Worm (Caenorhabditis elegans): ENCODE data around the gene unc-83.
A peak's percentile ranks its signal among the peaks of the same experiment; 100 is the strongest.

unc-83 gene

DNA sequence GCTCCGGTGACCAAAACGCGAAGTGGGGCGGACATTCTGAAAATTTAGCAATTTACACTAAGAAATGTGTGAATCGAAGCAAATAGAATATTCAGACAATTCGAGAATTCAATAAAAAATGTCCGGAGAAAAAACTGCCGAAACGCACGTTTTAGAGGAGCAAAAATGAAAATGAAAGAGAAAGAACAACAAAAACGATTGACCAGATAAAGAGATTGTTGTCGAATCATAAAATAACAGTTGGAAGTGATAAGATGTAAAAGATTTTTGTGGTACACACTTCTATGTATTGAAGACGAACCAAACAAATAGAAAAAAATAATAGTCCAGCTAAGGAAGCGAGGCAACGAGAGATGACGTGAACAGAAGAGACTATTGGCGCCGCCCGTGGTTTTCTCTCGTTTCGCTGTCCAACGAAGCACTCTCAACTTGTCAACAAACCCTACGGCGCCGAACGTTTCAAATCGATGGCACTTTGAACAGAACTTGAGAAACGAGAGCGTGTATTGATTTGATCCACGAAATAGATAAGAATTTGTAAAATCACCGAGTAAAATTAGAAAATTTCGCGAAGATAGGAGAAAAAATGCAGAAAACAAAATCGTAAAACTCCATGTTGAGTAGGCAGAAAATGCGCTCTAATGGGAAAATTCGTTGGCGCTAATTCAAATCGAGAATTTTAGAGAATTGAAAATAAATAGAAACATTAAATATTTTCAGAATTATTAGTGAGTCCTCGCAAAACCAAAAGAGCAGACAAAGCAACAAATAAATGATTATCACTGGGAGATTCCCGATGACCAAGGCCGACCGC is 51.8 kb downstream of the unc-83 start, which contains the start of gene mdh-1 (continued):
- TF ChIP-seq Y5F2A.4 (GFP tag; optimal IDR thresholded peaks at IDR 0.05) (no peak), lin-15B (tag; optimal IDR thresholded peaks at IDR 0.05) (no peak), saeg-2 (GFP tag; IDR thresholded peaks at IDR 0.05) (no peak), nhr-41 (GFP tag; IDR thresholded peaks at IDR 0.05) (no peak), pqm-1 (tag; optimal IDR thresholded peaks at IDR 0.05) (peak; percentile 10), ztf-7 (tag; optimal IDR thresholded peaks at IDR 0.05) (no peak), dmd-9 (GFP tag; IDR thresholded peaks at IDR 0.05) (no peak), T20F7.1 (GFP tag; optimal IDR thresholded peaks at IDR 0.05) (no peak), ZK546.5 (tag; optimal IDR thresholded peaks at IDR 0.05) (no peak), zip-11 (GFP tag; IDR thresholded peaks at IDR 0.05) (no peak), lin-39 (tag; optimal IDR thresholded peaks at IDR 0.05) (no peak), dmd-8 (GFP tag; IDR thresholded peaks at IDR 0.05) (no peak), lin-1 (GFP tag; IDR thresholded peaks at IDR 0.05) (no peak), daf-12 (tag; optimal IDR thresholded peaks at IDR 0.05) (no peak), lin-29 (GFP tag; IDR thresholded peaks at IDR 0.05) (no peak), lin-13 (GFP tag; optimal IDR thresholded peaks at IDR 0.05) (no peak), ces-1 (GFP tag; optimal IDR thresholded peaks at IDR 0.05) (no peak), zfp-3 (GFP tag; conservative IDR thresholded peaks at IDR 0.05) (peak; percentile 13; the same call in 1 of the 2 replicates), lin-38 (GFP tag; IDR thresholded peaks at IDR 0.05) (no peak; the same call in 1 of the 2 replicates), duxl-1 (tag; optimal IDR thresholded peaks at IDR 0.05; ENCODE audit: poor library complexity) (no peak), hlh-11 (tag; optimal IDR thresholded peaks at IDR 0.05) (no peak), egl-27 (tag; optimal IDR thresholded peaks at IDR 0.05) (no peak), T26A8.4 (GFP tag; IDR thresholded peaks at IDR 0.05) (no peak), nhr-237 (tag; optimal IDR thresholded peaks at IDR 0.05) (no peak), ctbp-1 (GFP tag; IDR thresholded peaks at IDR 0.05) (no peak), Y105C5A.15 (GFP tag; IDR thresholded peaks at IDR 0.05) (no peak), hmg-1.1 (GFP tag; IDR thresholded peaks at IDR 0.05) (no peak; the same call in 1 of the 2 replicates), vab-7 (GFP tag; IDR thresholded peaks at IDR 0.05) (no peak), hlh-30 (tag; optimal IDR thresholded peaks at IDR 0.05; ENCODE audit: insufficient read depth) (no peak), snpc-4 (tag; optimal IDR thresholded peaks at IDR 0.05) (no peak), nhr-48 (tag; optimal IDR thresholded peaks at IDR 0.05) (no peak), nhr-28 (tag; optimal IDR thresholded peaks at IDR 0.05) (peak; percentile 33), aha-1 (tag) (peak; percentile 92), unc-130 (GFP tag; optimal IDR thresholded peaks at IDR 0.05) (no peak), hif-1 (tag; optimal IDR thresholded peaks at IDR 0.05) (no peak), set-16 (GFP tag; IDR thresholded peaks at IDR 0.05) (no peak), ceh-44 (GFP tag; IDR thresholded peaks at IDR 0.05) (no peak), sdz-12 (GFP tag; optimal IDR thresholded peaks at IDR 0.05) (no peak), ZK337.2 (GFP tag; IDR thresholded peaks at IDR 0.05) (no peak), F10B5.3 (tag; optimal IDR thresholded peaks at IDR 0.05) (no peak), daf-16 (GFP tag; optimal IDR thresholded peaks at IDR 0.05) (no peak), daf-16 (tag; optimal IDR thresholded peaks at IDR 0.05) (peak; percentile 46), nhr-76 (tag; optimal IDR thresholded peaks at IDR 0.05) (no peak), mxl-2 (GFP tag; conservative IDR thresholded peaks at IDR 0.05) (no peak), cey-2 (tag; optimal IDR thresholded peaks at IDR 0.05; ENCODE audit: borderline replicate concordance, insufficient read depth) (no peak), snpc-1.2 (GFP tag; IDR thresholded peaks at IDR 0.05) (no peak), egl-43 (GFP tag; IDR thresholded peaks at IDR 0.05) (no peak), dmd-6 (GFP tag; IDR thresholded peaks at IDR 0.05) (no peak), fos-1 (tag; optimal IDR thresholded peaks at IDR 0.05) (no peak), mep-1 (tag; optimal IDR thresholded peaks at IDR 0.05) (peak; percentile 12)
